ENCODE assay signal across 1 fruit fly cellular context in genomic region chr2L:19572496-19573317, dm6.
TF ChIP-seq lines count a peak whose summit lies in the region.

No protein-coding gene starts in this region.

TF ChIP-seq in whole organism, embryonic, 481 proteins besides CTCF, POLR2A, EP300 and RAD21 (continued from another document):
- TF ChIP-seq hbn (GFP tag; IDR thresholded peaks at IDR 0.05; lab: Robert Waterston, UW; ENCODE audit: partially characterized antibody): no peak
- TF ChIP-seq Ravus (GFP tag; IDR thresholded peaks at IDR 0.05; lab: Robert Waterston, UW): no peak
- TF ChIP-seq Ets97D (GFP tag; optimal IDR thresholded peaks at IDR 0.05; lab: Kevin White, UChicago): peak; percentile 32
- peak; percentile 66 for TF ChIP-seq CG12299 (tag; optimal IDR thresholded peaks at IDR 0.05; lab: Kevin White, UChicago)
- peak; percentile 69; the same call in 2 of the 3 replicates for TF ChIP-seq CG34422 (GFP tag; IDR thresholded peaks at IDR 0.05; lab: Robert Waterston, UW)
- TF ChIP-seq CG34224 (GFP tag; IDR thresholded peaks at IDR 0.05; lab: Robert Waterston, UW; ENCODE audit: partially characterized antibody): no peak; the same call in 2 of the 3 replicates
- peak; percentile 43 for TF ChIP-seq CG1233 (GFP tag; optimal IDR thresholded peaks at IDR 0.05; lab: Kevin White, UChicago)
- TF ChIP-seq CG13287 (GFP tag; IDR thresholded peaks at IDR 0.05; lab: Robert Waterston, UW; ENCODE audit: partially characterized antibody): no peak; the same call in 1 of the 2 replicates
- TF ChIP-seq nau (GFP tag; optimal IDR thresholded peaks at IDR 0.05; lab: Kevin White, UChicago): no peak
- no peak for TF ChIP-seq CG17912 (GFP tag; optimal IDR thresholded peaks at IDR 0.05; lab: Kevin White, UChicago)
- TF ChIP-seq CG4404 (GFP tag; IDR thresholded peaks at IDR 0.05; lab: Robert Waterston, UW): peak; percentile 48
- TF ChIP-seq yki (optimal IDR thresholded peaks at IDR 0.05; lab: Kevin White, UChicago): peak; percentile 46
- peak; percentile 63; the same call in 2 of the 3 replicates for TF ChIP-seq z (GFP tag; IDR thresholded peaks at IDR 0.05; lab: Robert Waterston, UW)
- TF ChIP-seq slp2 (GFP tag; optimal IDR thresholded peaks at IDR 0.05; lab: Kevin White, UChicago): peak; percentile 26
- peak; percentile 38 for TF ChIP-seq CG12104 (GFP tag; optimal IDR thresholded peaks at IDR 0.05; lab: Kevin White, UChicago)
- peak; percentile 33 for TF ChIP-seq jing (GFP tag; optimal IDR thresholded peaks at IDR 0.05; lab: Kevin White, UChicago)
- no peak for TF ChIP-seq Lhr (GFP tag; optimal IDR thresholded peaks at IDR 0.05; lab: Kevin White, UChicago)
- peak; percentile 43 for TF ChIP-seq CG16815 (GFP tag; optimal IDR thresholded peaks at IDR 0.05; lab: Kevin White, UChicago)
- no peak for TF ChIP-seq CG10565 (GFP tag; optimal IDR thresholded peaks at IDR 0.05; lab: Kevin White, UChicago)
- TF ChIP-seq CoRest (tag; optimal IDR thresholded peaks at IDR 0.05; lab: Kevin White, UChicago): peak; percentile 75
- peak; percentile 68; the same call in 1 of the 2 replicates for TF ChIP-seq slbo (GFP tag; IDR thresholded peaks at IDR 0.05; lab: Robert Waterston, UW)
- TF ChIP-seq CG17359 (tag; optimal IDR thresholded peaks at IDR 0.05; lab: Kevin White, UChicago): peak; percentile 70
- peak; percentile 78 for TF ChIP-seq CG3281 (GFP tag; optimal IDR thresholded peaks at IDR 0.05; lab: Kevin White, UChicago)
- TF ChIP-seq cg (GFP tag; optimal IDR thresholded peaks at IDR 0.05; lab: Kevin White, UChicago): no peak
- no peak for TF ChIP-seq bigmax (GFP tag; optimal IDR thresholded peaks at IDR 0.05; lab: Kevin White, UChicago)
- TF ChIP-seq pfk (GFP tag; optimal IDR thresholded peaks at IDR 0.05; lab: Kevin White, UChicago): peak; percentile 60
- TF ChIP-seq Hand (GFP tag; optimal IDR thresholded peaks at IDR 0.05; lab: Kevin White, UChicago): peak; percentile 54
- TF ChIP-seq CG6813 (GFP tag; optimal IDR thresholded peaks at IDR 0.05; lab: Kevin White, UChicago): peak; percentile 20
- no peak for TF ChIP-seq rib (GFP tag; IDR thresholded peaks at IDR 0.05; lab: Robert Waterston, UW)
- TF ChIP-seq CG6765 (GFP tag; optimal IDR thresholded peaks at IDR 0.05; lab: Kevin White, UChicago): peak; percentile 45
- TF ChIP-seq Taf1 (GFP tag; IDR thresholded peaks at IDR 0.05; lab: Robert Waterston, UW): 0 out of 2 replicates have a peak, but pooled peaks have one; percentile 28
- peak; percentile 51 for TF ChIP-seq CG4854 (GFP tag; optimal IDR thresholded peaks at IDR 0.05; lab: Kevin White, UChicago)
- TF ChIP-seq CG3407 (GFP tag; optimal IDR thresholded peaks at IDR 0.05; lab: Kevin White, UChicago): peak; percentile 30
- no peak for TF ChIP-seq seq (GFP tag; IDR thresholded peaks at IDR 0.05; lab: Robert Waterston, UW)
- no peak for TF ChIP-seq p53 (GFP tag; optimal IDR thresholded peaks at IDR 0.05; lab: Kevin White, UChicago)
- TF ChIP-seq CG17829 (tag; optimal IDR thresholded peaks at IDR 0.05; lab: Kevin White, UChicago): peak; percentile 65
- TF ChIP-seq amos (GFP tag; IDR thresholded peaks at IDR 0.05; lab: Robert Waterston, UW; ENCODE audit: partially characterized antibody): peak; percentile 14; the same call in 1 of the 2 replicates
- no peak for TF ChIP-seq kah (GFP tag; optimal IDR thresholded peaks at IDR 0.05; lab: Kevin White, UChicago)
- peak; percentile 75 for TF ChIP-seq CG10209 (GFP tag; optimal IDR thresholded peaks at IDR 0.05; lab: Kevin White, UChicago)
- peak; percentile 67 for TF ChIP-seq Bteb2 (GFP tag; optimal IDR thresholded peaks at IDR 0.05; lab: Kevin White, UChicago)
- TF ChIP-seq Rx (GFP tag; IDR thresholded peaks at IDR 0.05; lab: Robert Waterston, UW): peak; percentile 33; the same call in 1 of the 2 replicates
- peak; percentile 50 for TF ChIP-seq vfl (GFP tag; optimal IDR thresholded peaks at IDR 0.05; lab: Kevin White, UChicago)
- TF ChIP-seq Kr (GFP tag; optimal IDR thresholded peaks at IDR 0.05; lab: Kevin White, UChicago): no peak
- peak; percentile 56 for TF ChIP-seq esg (GFP tag; conservative IDR thresholded peaks at IDR 0.05; lab: Robert Waterston, UW)
- peak; percentile 70 to 73 for TF ChIP-seq Hr51 (GFP tag; optimal IDR thresholded peaks at IDR 0.05; lab: Kevin White, UChicago)
- peak; percentile 66 for TF ChIP-seq Fer3 (tag; optimal IDR thresholded peaks at IDR 0.05; lab: Kevin White, UChicago)
- no peak for TF ChIP-seq CG1024 (GFP tag; IDR thresholded peaks at IDR 0.05; lab: Robert Waterston, UW)
- TF ChIP-seq fd3F (GFP tag; optimal IDR thresholded peaks at IDR 0.05; lab: Kevin White, UChicago): peak; percentile 56
- peak; percentile 60; the same call in 1 of the 2 replicates for TF ChIP-seq CG31224 (GFP tag; IDR thresholded peaks at IDR 0.05; lab: Robert Waterston, UW)
- TF ChIP-seq HHEX (GFP tag; optimal IDR thresholded peaks at IDR 0.05; lab: Kevin White, UChicago): peak; percentile 70
- peak; percentile 37 for TF ChIP-seq slou (GFP tag; optimal IDR thresholded peaks at IDR 0.05; lab: Kevin White, UChicago)
- TF ChIP-seq NC2α (GFP tag; optimal IDR thresholded peaks at IDR 0.05; lab: Kevin White, UChicago): no peak
- no peak for TF ChIP-seq H15 (GFP tag; IDR thresholded peaks at IDR 0.05; lab: Robert Waterston, UW)
- TF ChIP-seq CG17802 (tag; optimal IDR thresholded peaks at IDR 0.05; lab: Kevin White, UChicago): no peak
- TF ChIP-seq CG2712 (tag; optimal IDR thresholded peaks at IDR 0.05; lab: Kevin White, UChicago): peak; percentile 72
- no peak for TF ChIP-seq Poxn (GFP tag; IDR thresholded peaks at IDR 0.05; lab: Robert Waterston, UW)
- TF ChIP-seq zf30C (GFP tag; optimal IDR thresholded peaks at IDR 0.05; lab: Kevin White, UChicago): no peak
- TF ChIP-seq CG30403 (GFP tag; optimal IDR thresholded peaks at IDR 0.05; lab: Kevin White, UChicago): peak; percentile 69
- peak; percentile 78 for TF ChIP-seq gem (tag; optimal IDR thresholded peaks at IDR 0.05; lab: Kevin White, UChicago)
- TF ChIP-seq CG2116 (GFP tag; optimal IDR thresholded peaks at IDR 0.05; lab: Kevin White, UChicago): peak; percentile 16
- TF ChIP-seq Nf-YC (tag; optimal IDR thresholded peaks at IDR 0.05; lab: Kevin White, UChicago): peak; percentile 46
- no peak for TF ChIP-seq CG8478 (optimal IDR thresholded peaks at IDR 0.05; lab: Kevin White, UChicago)
- TF ChIP-seq CG11456 (GFP tag; IDR thresholded peaks at IDR 0.05; lab: Robert Waterston, UW): no peak; the same call in 2 of the 3 replicates
- peak; percentile 78 for TF ChIP-seq CG12769 (tag; optimal IDR thresholded peaks at IDR 0.05; lab: Kevin White, UChicago)
- no peak for TF ChIP-seq NFAT (GFP tag; IDR thresholded peaks at IDR 0.05; lab: Robert Waterston, UW)
- no peak for TF ChIP-seq dati (GFP tag; IDR thresholded peaks at IDR 0.05; lab: Robert Waterston, UW)
- peak; percentile 14 for TF ChIP-seq CG13123 (GFP tag; optimal IDR thresholded peaks at IDR 0.05; lab: Kevin White, UChicago)
- TF ChIP-seq tin (GFP tag; optimal IDR thresholded peaks at IDR 0.05; lab: Kevin White, UChicago): peak; percentile 51
- peak; percentile 68 for TF ChIP-seq CG6254 (GFP tag; optimal IDR thresholded peaks at IDR 0.05; lab: Kevin White, UChicago)
- TF ChIP-seq CG17186 (GFP tag; optimal IDR thresholded peaks at IDR 0.05; lab: Kevin White, UChicago): no peak
- no peak for TF ChIP-seq crc (GFP tag; optimal IDR thresholded peaks at IDR 0.05; lab: Kevin White, UChicago)
- no peak for TF ChIP-seq croc (GFP tag; conservative IDR thresholded peaks at IDR 0.05; lab: Robert Waterston, UW)
- TF ChIP-seq CG17328 (GFP tag; IDR thresholded peaks at IDR 0.05; lab: Robert Waterston, UW): no peak
- no peak for TF ChIP-seq sima (GFP tag; optimal IDR thresholded peaks at IDR 0.05; lab: Kevin White, UChicago)
- TF ChIP-seq lilli (GFP tag; optimal IDR thresholded peaks at IDR 0.05; lab: Kevin White, UChicago): peak; percentile 87
- TF ChIP-seq NfI (GFP tag; optimal IDR thresholded peaks at IDR 0.05; lab: Kevin White, UChicago): peak; percentile 59
- TF ChIP-seq al (GFP tag; IDR thresholded peaks at IDR 0.05; lab: Robert Waterston, UW): no peak
- TF ChIP-seq CG31441 (GFP tag; IDR thresholded peaks at IDR 0.05; lab: Robert Waterston, UW): peak; percentile 67
- TF ChIP-seq CG7987 (GFP tag; optimal IDR thresholded peaks at IDR 0.05; lab: Kevin White, UChicago): no peak
- TF ChIP-seq CG11695 (GFP tag; IDR thresholded peaks at IDR 0.05; lab: Robert Waterston, UW): peak; percentile 55; the same call in 2 of the 3 replicates
- no peak for TF ChIP-seq CG7271 (tag; optimal IDR thresholded peaks at IDR 0.05; lab: Kevin White, UChicago)
- TF ChIP-seq CG31365 (tag; optimal IDR thresholded peaks at IDR 0.05; lab: Kevin White, UChicago): peak; percentile 26
- peak; percentile 69 for TF ChIP-seq Rfx (GFP tag; IDR thresholded peaks at IDR 0.05; lab: Robert Waterston, UW)
- TF ChIP-seq CG10979 (tag; optimal IDR thresholded peaks at IDR 0.05; lab: Kevin White, UChicago): peak; percentile 62
- TF ChIP-seq CG33213 (GFP tag; optimal IDR thresholded peaks at IDR 0.05; lab: Kevin White, UChicago): no peak
- TF ChIP-seq BEAF-32 (GFP tag; optimal IDR thresholded peaks at IDR 0.05; lab: Kevin White, UChicago): no peak
- TF ChIP-seq Deaf1 (tag; optimal IDR thresholded peaks at IDR 0.05; lab: Kevin White, UChicago): peak; percentile 22
- TF ChIP-seq CG17385 (GFP tag; optimal IDR thresholded peaks at IDR 0.05; lab: Kevin White, UChicago): peak; percentile 64
- 0 out of 2 replicates have a peak, but pooled peaks have one; percentile 50 for TF ChIP-seq vvl (GFP tag; IDR thresholded peaks at IDR 0.05; lab: Robert Waterston, UW)
- TF ChIP-seq ind (GFP tag; optimal IDR thresholded peaks at IDR 0.05; lab: Kevin White, UChicago): peak; percentile 71
- no peak for TF ChIP-seq ro (GFP tag; IDR thresholded peaks at IDR 0.05; lab: Robert Waterston, UW)
- TF ChIP-seq Dek (tag; optimal IDR thresholded peaks at IDR 0.05; lab: Kevin White, UChicago): peak; percentile 59
- no peak for TF ChIP-seq tll (GFP tag; optimal IDR thresholded peaks at IDR 0.05; lab: Kevin White, UChicago)
- TF ChIP-seq Max (GFP tag; optimal IDR thresholded peaks at IDR 0.05; lab: Kevin White, UChicago): peak; percentile 57
- TF ChIP-seq CG6689 (GFP tag; IDR thresholded peaks at IDR 0.05; lab: Robert Waterston, UW): peak; percentile 71
- TF ChIP-seq CG4617 (GFP tag; optimal IDR thresholded peaks at IDR 0.05; lab: Kevin White, UChicago; ENCODE audit: borderline replicate concordance): peak; percentile 26
- TF ChIP-seq CG8359 (GFP tag; optimal IDR thresholded peaks at IDR 0.05; lab: Kevin White, UChicago; ENCODE audit: borderline replicate concordance): no peak
- TF ChIP-seq dmrt11E (tag; optimal IDR thresholded peaks at IDR 0.05; lab: Kevin White, UChicago): peak; percentile 48
- TF ChIP-seq Mad (GFP tag; optimal IDR thresholded peaks at IDR 0.05; lab: Kevin White, UChicago): peak; percentile 38
- TF ChIP-seq Lpt (GFP tag; optimal IDR thresholded peaks at IDR 0.05; lab: Kevin White, UChicago): no peak
- peak; percentile 37 for TF ChIP-seq CG14710 (tag; optimal IDR thresholded peaks at IDR 0.05; lab: Kevin White, UChicago)
- no peak for TF ChIP-seq CG30431 (GFP tag; optimal IDR thresholded peaks at IDR 0.05; lab: Kevin White, UChicago)
- TF ChIP-seq eve (GFP tag; optimal IDR thresholded peaks at IDR 0.05; lab: Kevin White, UChicago): no peak
- TF ChIP-seq CG13775 (GFP tag; optimal IDR thresholded peaks at IDR 0.05; lab: Kevin White, UChicago): peak; percentile 74
- TF ChIP-seq psq (GFP tag; optimal IDR thresholded peaks at IDR 0.05; lab: Kevin White, UChicago): no peak
- TF ChIP-seq Spps (tag; optimal IDR thresholded peaks at IDR 0.05; lab: Kevin White, UChicago): peak; percentile 44
- TF ChIP-seq H2.0 (GFP tag; IDR thresholded peaks at IDR 0.05; lab: Robert Waterston, UW): peak; percentile 40; the same call in 1 of the 2 replicates
- no peak for TF ChIP-seq ash1 (GFP tag; optimal IDR thresholded peaks at IDR 0.05; lab: Kevin White, UChicago)
- peak; percentile 27 for TF ChIP-seq exex (tag; optimal IDR thresholded peaks at IDR 0.05; lab: Kevin White, UChicago)
- TF ChIP-seq CG15011 (GFP tag; optimal IDR thresholded peaks at IDR 0.05; lab: Kevin White, UChicago): peak; percentile 64
- TF ChIP-seq CG11696 (GFP tag; IDR thresholded peaks at IDR 0.05; lab: Robert Waterston, UW): no peak
- TF ChIP-seq CG7839 (tag; optimal IDR thresholded peaks at IDR 0.05; lab: Kevin White, UChicago): peak; percentile 76
